Worm (Caenorhabditis elegans): ENCODE results near the gene ZK617.26.

DNA sequence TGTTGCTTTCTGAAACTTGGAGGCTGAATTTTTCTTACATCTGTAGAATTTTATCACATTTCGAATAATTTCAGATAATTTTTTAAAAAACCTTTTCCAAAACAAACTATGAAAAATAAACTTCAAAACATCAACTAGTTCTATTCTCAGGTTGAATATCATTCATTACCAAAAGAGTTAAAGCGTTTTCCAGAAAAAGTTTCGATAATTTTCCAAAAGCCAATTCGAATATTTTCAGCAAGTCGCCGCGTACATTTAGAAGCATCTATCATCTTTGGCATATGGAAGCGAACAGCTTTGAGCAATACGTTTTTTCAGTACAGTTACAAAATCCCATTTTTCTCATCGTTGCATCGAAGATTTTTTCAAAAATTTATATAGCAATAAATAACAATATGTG is 26.2 kb upstream of the ZK617.26 start:
- peak; percentile 19 for TF ChIP-seq elt-2 (tag; optimal IDR thresholded peaks at IDR 0.05)
- no peak for TF ChIP-seq pqm-1 (tag; optimal IDR thresholded peaks at IDR 0.05)
- no peak for TF ChIP-seq lin-39 (tag; optimal IDR thresholded peaks at IDR 0.05)
- no peak for TF ChIP-seq fkh-10 (GFP tag; optimal IDR thresholded peaks at IDR 0.05)
- peak; percentile 49 for TF ChIP-seq pha-4 (tag; optimal IDR thresholded peaks at IDR 0.05)
- peak; percentile 13 for TF ChIP-seq ztf-4 (tag; optimal IDR thresholded peaks at IDR 0.05)
- no peak for TF ChIP-seq nhr-237 (tag; optimal IDR thresholded peaks at IDR 0.05)
- no peak for TF ChIP-seq mdl-1 (tag; optimal IDR thresholded peaks at IDR 0.05)
- no peak for TF ChIP-seq nhr-76 (tag; optimal IDR thresholded peaks at IDR 0.05)
- no peak for TF ChIP-seq unc-39 (tag; optimal IDR thresholded peaks at IDR 0.05)
- peak; percentile 91 for TF ChIP-seq ama-1 (optimal IDR thresholded peaks at IDR 0.05)

Measured in whole organism, L3 larva.